Worm (Caenorhabditis elegans) whole organism, L2 larva: ENCODE measurements around the gene smi-1.

Experiments
- aly-2 ChIP-seq: fragments of 150-350 bp; optimal IDR thresholded peaks from 2 replicates; lab custom pipeline; 2014; ENCODE audit warnings: missing biosample characterization, missing genetic modification characterization
- ama-1 ChIP-seq: fragments of 150-350 bp; optimal IDR thresholded peaks from 2 replicates; lab custom pipeline; 2018; ENCODE audit warnings: inconsistent platforms
- lin-39 ChIP-seq: fragments of 150-350 bp; optimal IDR thresholded peaks from 2 replicates; lab custom pipeline; 2014; ENCODE audit warnings: missing biosample characterization, missing genetic modification reagents, missing genetic modification characterization
- zag-1 ChIP-seq: fragments of 150-350 bp; optimal IDR thresholded peaks from 2 replicates; lab custom pipeline; 2014; ENCODE audit warnings: missing biosample characterization, missing genetic modification characterization
- ztf-11 ChIP-seq: sonication (generic microtip); optimal IDR thresholded peaks from 2 replicates; lab custom pipeline; 2017; ENCODE audit warnings: missing biosample characterization, missing genetic modification characterization
- ztf-4 ChIP-seq: fragments of 150-350 bp; optimal IDR thresholded peaks from 2 replicates; lab custom pipeline; 2014; ENCODE audit warnings: missing biosample characterization, missing genetic modification characterization

DNA sequence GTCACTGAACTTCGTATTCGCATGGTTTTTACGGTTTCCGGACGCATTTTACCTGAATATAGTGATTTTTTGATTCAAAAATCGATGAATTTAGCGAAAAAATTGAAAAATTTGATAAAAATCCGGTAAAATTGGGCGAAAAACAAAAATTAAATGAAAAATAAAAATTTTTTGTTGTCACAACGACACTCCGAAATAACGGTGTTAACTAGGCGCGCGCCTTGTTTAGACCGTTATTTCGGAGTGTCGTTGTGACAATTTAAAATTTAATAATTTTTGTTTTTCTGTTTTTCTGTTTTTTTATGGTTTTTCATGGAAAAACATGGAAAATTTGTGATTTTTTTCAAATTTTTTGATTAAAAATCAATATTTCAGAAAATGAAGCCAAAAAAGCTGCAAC, 27.4 kb downstream of the smi-1 start, which contains the start of the genes B0524.6 and pqn-41:
- TF ChIP-seq ama-1 (no peak), ztf-11 (tag; lab: Kevin White, UChicago) (no peak), aly-2 (tag; lab: Kevin White, UChicago) (no peak), zag-1 (tag; lab: Kevin White, UChicago) (no peak), lin-39 (tag; lab: Kevin White, UChicago) (no peak), ztf-4 (tag; lab: Kevin White, UChicago) (no peak)
